Worm (Caenorhabditis elegans): ENCODE data around the gene srd-11.
A peak's percentile ranks its signal among the peaks of the same experiment; 100 is the strongest.

Gene srd-11

ce11 chrV:13664340-13664916, 44.8 kb upstream of the srd-11 start:
- TF ChIP-seq nhr-28 (tag; optimal IDR thresholded peaks at IDR 0.05) (no peak), mep-1 (tag; optimal IDR thresholded peaks at IDR 0.05) (peak; percentile 30)

DNA sequence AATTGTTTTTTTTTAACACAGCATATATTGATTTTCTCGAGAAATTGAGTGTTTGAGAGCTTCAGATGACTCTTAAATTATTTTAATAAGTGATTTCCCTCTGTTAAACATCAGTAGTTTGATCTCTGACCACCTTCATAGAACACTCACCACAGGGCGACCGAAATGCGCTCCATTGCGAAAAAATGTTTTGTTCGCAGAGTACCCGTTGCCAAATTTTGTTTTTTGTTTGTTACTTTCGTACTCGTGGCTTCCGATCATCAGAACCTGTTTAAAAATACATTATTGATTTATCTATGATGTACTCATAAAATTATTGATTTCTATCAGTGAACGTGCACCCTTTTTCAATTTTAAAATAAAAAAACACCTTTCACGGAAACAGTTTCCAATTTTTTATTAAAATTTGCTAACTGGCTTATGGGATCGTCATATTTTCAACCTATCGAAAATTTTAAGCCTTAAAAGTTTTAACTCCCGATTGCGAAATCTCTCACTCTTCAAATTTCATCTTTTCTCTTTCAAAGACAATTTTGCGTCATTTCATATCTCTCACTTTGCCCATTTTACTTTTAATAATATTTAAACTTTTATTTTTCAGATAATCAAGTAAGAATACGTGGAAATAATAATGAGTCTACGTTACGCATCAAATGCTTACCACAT, 41.1 kb upstream of the srd-11 start, which contains the start of gene letm-1:
letm-1 (plus strand) TSS at position 598 of the 666 bp plus-strand sequence.
- no peak for TF ChIP-seq elt-1 (tag; optimal IDR thresholded peaks at IDR 0.05; ENCODE audit: borderline replicate concordance, insufficient read depth)
- TF ChIP-seq mep-1 (tag; optimal IDR thresholded peaks at IDR 0.05) = peak; percentile 4

- TF ChIP-seq hlh-1 (tag; optimal IDR thresholded peaks at IDR 0.05) (no peak), lin-32 (GFP tag; optimal IDR thresholded peaks at IDR 0.05) (no peak), snpc-4 (tag; optimal IDR thresholded peaks at IDR 0.05) (no peak), elt-1 (tag; optimal IDR thresholded peaks at IDR 0.05; ENCODE audit: borderline replicate concordance, insufficient read depth) (no peak), ces-1 (GFP tag; optimal IDR thresholded peaks at IDR 0.05) (no peak), nhr-237 (tag; optimal IDR thresholded peaks at IDR 0.05) (no peak), nhr-76 (tag; optimal IDR thresholded peaks at IDR 0.05) (no peak)
Observed at ce11 chrV:13660115-13660514, 40.5 kb upstream of the srd-11 start.

ce11 chrV:13659219-13659618, 39.6 kb upstream of the srd-11 start:
- no peak for TF ChIP-seq ceh-39 (tag; optimal IDR thresholded peaks at IDR 0.05)
- TF ChIP-seq sptf-1 (tag; optimal IDR thresholded peaks at IDR 0.05) = no peak
- TF ChIP-seq lsy-2 (tag; optimal IDR thresholded peaks at IDR 0.05) = no peak
- no peak for TF ChIP-seq nhr-76 (tag; optimal IDR thresholded peaks at IDR 0.05)
- no peak for TF ChIP-seq unc-39 (tag; optimal IDR thresholded peaks at IDR 0.05)
- TF ChIP-seq mab-5 (tag; optimal IDR thresholded peaks at IDR 0.05) = no peak
- no peak for TF ChIP-seq flh-1 (GFP tag; optimal IDR thresholded peaks at IDR 0.05)
- no peak for TF ChIP-seq ces-1 (GFP tag; optimal IDR thresholded peaks at IDR 0.05)
- TF ChIP-seq elt-3 (tag; optimal IDR thresholded peaks at IDR 0.05) = no peak
- no peak for TF ChIP-seq pha-4 (tag; optimal IDR thresholded peaks at IDR 0.05)
- no peak for TF ChIP-seq ceh-43 (GFP tag; optimal IDR thresholded peaks at IDR 0.05)
- TF ChIP-seq M03D4.4 (tag; optimal IDR thresholded peaks at IDR 0.05) = no peak
- TF ChIP-seq lin-32 (GFP tag; optimal IDR thresholded peaks at IDR 0.05) = no peak
- TF ChIP-seq nhr-2 (tag; optimal IDR thresholded peaks at IDR 0.05) = no peak
- no peak for TF ChIP-seq ztf-11 (tag; optimal IDR thresholded peaks at IDR 0.05)
- no peak for TF ChIP-seq unc-62 (GFP tag; optimal IDR thresholded peaks at IDR 0.05)

ce11 chrV:13658577-13658976, 38.9 kb upstream of the srd-11 start:
- TF ChIP-seq blmp-1 (tag; optimal IDR thresholded peaks at IDR 0.05) = no peak
- no peak for TF ChIP-seq mab-5 (tag; optimal IDR thresholded peaks at IDR 0.05)
- TF ChIP-seq ztf-11 (tag; optimal IDR thresholded peaks at IDR 0.05) = no peak
- TF ChIP-seq zip-8 (tag; optimal IDR thresholded peaks at IDR 0.05) = no peak
- TF ChIP-seq sem-2 (GFP tag; optimal IDR thresholded peaks at IDR 0.05) = no peak
- TF ChIP-seq tbx-8 (GFP tag; optimal IDR thresholded peaks at IDR 0.05) = no peak
- no peak for TF ChIP-seq mls-2 (tag; optimal IDR thresholded peaks at IDR 0.05)
- TF ChIP-seq unc-120 (tag; optimal IDR thresholded peaks at IDR 0.05; ENCODE audit: poor library complexity, severe bottlenecking) = no peak
- no peak for TF ChIP-seq elt-3 (tag; optimal IDR thresholded peaks at IDR 0.05)
- TF ChIP-seq ham-2 (GFP tag; optimal IDR thresholded peaks at IDR 0.05) = no peak

- TF ChIP-seq blmp-1 (tag; optimal IDR thresholded peaks at IDR 0.05) = no peak
- TF ChIP-seq unc-62 (GFP tag; optimal IDR thresholded peaks at IDR 0.05) = peak; percentile 44
- peak; percentile 72 for TF ChIP-seq hlh-1 (tag; optimal IDR thresholded peaks at IDR 0.05)
- no peak for TF ChIP-seq flh-1 (GFP tag; optimal IDR thresholded peaks at IDR 0.05)
Observed at ce11 chrV:13657841-13658338, 38.2 kb upstream of the srd-11 start.
